Worm (Caenorhabditis elegans) whole organism, L3 larva: ENCODE data around the gene acr-3.

ENCODE experiments used
- jun-1 ChIP-seq: fragments of 150-350 bp; optimal IDR thresholded peaks from 2 replicates; lab custom pipeline; 2014; ENCODE audit warnings: missing biosample characterization, missing genetic modification reagents, missing genetic modification characterization
- lin-39 ChIP-seq: fragments of 150-350 bp; optimal IDR thresholded peaks from 2 replicates; lab custom pipeline; 2018; ENCODE audit warnings: missing biosample characterization, missing genetic modification reagents, missing genetic modification characterization
- nhr-23 ChIP-seq: fragments of 150-350 bp; optimal IDR thresholded peaks from 2 replicates; lab custom pipeline; 2014; ENCODE audit warnings: missing biosample characterization, missing genetic modification reagents, missing genetic modification characterization
- nhr-25 ChIP-seq: sonication (generic microtip); optimal IDR thresholded peaks from 2 replicates; lab custom pipeline; 2017; ENCODE audit warnings: missing biosample characterization, missing genetic modification characterization
- nhr-67 ChIP-seq: fragments of 150-350 bp; optimal IDR thresholded peaks from 2 replicates; lab custom pipeline; 2014; ENCODE audit warnings: missing biosample characterization, missing genetic modification characterization

ce11 chrX:6669366-6669765, 40.0 kb upstream of the acr-3 start:
- TF ChIP-seq nhr-25 (no peak), nhr-67 (tag; lab: Kevin White, UChicago) (no peak), lin-39 (tag; lab: Kevin White, UChicago) (no peak), nhr-23 (tag; lab: Kevin White, UChicago) (no peak), jun-1 (tag; lab: Kevin White, UChicago) (no peak)
